Worm (Caenorhabditis elegans) whole organism, mixed stage, embryonic: ENCODE results near the gene C16E9.1.

Experiments used
- bed-3 ChIP-seq: fragments of 200-800 bp; sonication (Bioruptor generic); optimal IDR thresholded peaks from 3 replicates; lab custom pipeline; 2018; ENCODE audit warnings: mild to moderate bottlenecking, missing genetic modification characterization, moderate library complexity, missing compliant biosample characterization
- blmp-1 ChIP-seq: fragments of 150-350 bp; optimal IDR thresholded peaks from 2 replicates; lab custom pipeline; 2014; ENCODE audit warnings: missing biosample characterization, missing genetic modification characterization
- ceh-39 ChIP-seq: fragments of 150-350 bp; optimal IDR thresholded peaks from 2 replicates; lab custom pipeline; 2014; ENCODE audit warnings: missing biosample characterization, missing genetic modification characterization
- ceh-83 ChIP-seq: fragments of 200-800 bp; sonication (Bioruptor generic); optimal IDR thresholded peaks from 2 replicates; lab custom pipeline; 2018; ENCODE audit warnings: mild to moderate bottlenecking, missing genetic modification characterization, missing compliant biosample characterization
- ces-1 ChIP-seq: fragments of 150-350 bp; optimal IDR thresholded peaks from 2 replicates; lab custom pipeline; 2014; ENCODE audit warnings: missing biosample characterization, missing genetic modification reagents, missing genetic modification characterization
- drap-1 ChIP-seq: fragments of 200-800 bp; sonication (Bioruptor generic); optimal IDR thresholded peaks from 3 replicates; lab custom pipeline; 2018; ENCODE audit warnings: mild to moderate bottlenecking, missing genetic modification characterization, missing compliant biosample characterization
- elt-1 ChIP-seq: sonication (generic microtip); optimal IDR thresholded peaks from 2 replicates; lab custom pipeline; 2017; ENCODE audit warnings: missing genetic modification characterization, mild to moderate bottlenecking, missing compliant biosample characterization, antibody characterized with exemption, moderate library complexity, borderline replicate concordance; ENCODE audit not compliant: insufficient read depth
- elt-3 ChIP-seq: fragments of 150-350 bp; optimal IDR thresholded peaks from 2 replicates; lab custom pipeline; 2014; ENCODE audit warnings: missing biosample characterization, missing genetic modification characterization
- ham-2 ChIP-seq: fragments of 200-800 bp; sonication (Bioruptor generic); optimal IDR thresholded peaks from 2 replicates; lab custom pipeline; 2018; ENCODE audit warnings: mild to moderate bottlenecking, missing genetic modification characterization, missing compliant biosample characterization
- hlh-1 ChIP-seq: fragments of 150-350 bp; optimal IDR thresholded peaks from 2 replicates; lab custom pipeline; 2014; ENCODE audit warnings: missing biosample characterization, missing genetic modification reagents, missing genetic modification characterization
- lin-13 ChIP-seq: fragments of 150-350 bp; optimal IDR thresholded peaks from 2 replicates; lab custom pipeline; 2014; ENCODE audit warnings: missing biosample characterization, missing genetic modification characterization
- lin-32 ChIP-seq: fragments of 200-800 bp; sonication (Bioruptor generic); optimal IDR thresholded peaks from 2 replicates; lab custom pipeline; 2018; ENCODE audit warnings: mild to moderate bottlenecking, missing genetic modification characterization, missing compliant biosample characterization
- mab-5 ChIP-seq: fragments of 150-350 bp; optimal IDR thresholded peaks from 2 replicates; lab custom pipeline; 2014; ENCODE audit warnings: missing biosample characterization, missing genetic modification characterization
- mls-2 ChIP-seq: sonication (generic microtip); optimal IDR thresholded peaks from 2 replicates; lab custom pipeline; 2016; ENCODE audit warnings: mild to moderate bottlenecking, missing genetic modification characterization, moderate library complexity, missing compliant biosample characterization
- nhr-12 ChIP-seq: fragments of 150-350 bp; optimal IDR thresholded peaks from 2 replicates; lab custom pipeline; 2014; ENCODE audit warnings: missing biosample characterization, missing genetic modification characterization
- nhr-2 ChIP-seq: fragments of 150-350 bp; optimal IDR thresholded peaks from 2 replicates; lab custom pipeline; 2014; ENCODE audit warnings: missing biosample characterization, missing genetic modification characterization
- nhr-237 ChIP-seq: fragments of 150-350 bp; optimal IDR thresholded peaks from 2 replicates; lab custom pipeline; 2014; ENCODE audit warnings: missing biosample characterization, missing genetic modification characterization
- nhr-28 ChIP-seq: fragments of 150-350 bp; optimal IDR thresholded peaks from 2 replicates; lab custom pipeline; 2014; ENCODE audit warnings: missing biosample characterization, missing genetic modification characterization
- nhr-76 ChIP-seq: sonication (generic microtip); optimal IDR thresholded peaks from 2 replicates; lab custom pipeline; 2017; ENCODE audit warnings: missing biosample characterization, missing genetic modification characterization
- pha-4 ChIP-seq: fragments of 150-350 bp; optimal IDR thresholded peaks from 2 replicates; lab custom pipeline; 2018; ENCODE audit warnings: missing biosample characterization, missing genetic modification reagents, missing genetic modification characterization
- sem-2 ChIP-seq: fragments of 200-800 bp; sonication (Bioruptor generic); optimal IDR thresholded peaks from 2 replicates; lab custom pipeline; 2018; ENCODE audit warnings: mild to moderate bottlenecking, missing genetic modification characterization, missing compliant biosample characterization
- snpc-4 ChIP-seq: fragments of 150-350 bp; optimal IDR thresholded peaks from 2 replicates; lab custom pipeline; 2014; ENCODE audit warnings: missing biosample characterization, missing genetic modification characterization
- sptf-1 ChIP-seq: sonication (generic microtip); optimal IDR thresholded peaks from 2 replicates; lab custom pipeline; 2017; ENCODE audit warnings: mild to moderate bottlenecking, missing genetic modification characterization, moderate library complexity, missing compliant biosample characterization
- tbx-8 ChIP-seq: fragments of 200-800 bp; sonication (Bioruptor generic); optimal IDR thresholded peaks from 2 replicates; lab custom pipeline; 2018; ENCODE audit warnings: mild to moderate bottlenecking, missing genetic modification characterization, moderate library complexity, missing compliant biosample characterization
- unc-120 ChIP-seq: sonication (generic microtip); optimal IDR thresholded peaks from 2 replicates; lab custom pipeline; 2017; ENCODE audit warnings: missing genetic modification characterization, missing compliant biosample characterization; ENCODE audit not compliant: poor library complexity, severe bottlenecking
- unc-39 ChIP-seq: fragments of 150-350 bp; optimal IDR thresholded peaks from 2 replicates; lab custom pipeline; 2014; ENCODE audit warnings: missing biosample characterization, missing genetic modification characterization
- unc-62 ChIP-seq: fragments of 150-350 bp; optimal IDR thresholded peaks from 2 replicates; lab custom pipeline; 2014; ENCODE audit warnings: missing biosample characterization, missing genetic modification reagents, missing genetic modification characterization
- zip-8 ChIP-seq: fragments of 150-350 bp; optimal IDR thresholded peaks from 2 replicates; lab custom pipeline; 2014; ENCODE audit warnings: missing biosample characterization, missing genetic modification characterization
- ztf-11 ChIP-seq: fragments of 150-350 bp; optimal IDR thresholded peaks from 2 replicates; lab custom pipeline; 2014; ENCODE audit warnings: missing biosample characterization, missing genetic modification characterization

C16E9.1 gene

DNA sequence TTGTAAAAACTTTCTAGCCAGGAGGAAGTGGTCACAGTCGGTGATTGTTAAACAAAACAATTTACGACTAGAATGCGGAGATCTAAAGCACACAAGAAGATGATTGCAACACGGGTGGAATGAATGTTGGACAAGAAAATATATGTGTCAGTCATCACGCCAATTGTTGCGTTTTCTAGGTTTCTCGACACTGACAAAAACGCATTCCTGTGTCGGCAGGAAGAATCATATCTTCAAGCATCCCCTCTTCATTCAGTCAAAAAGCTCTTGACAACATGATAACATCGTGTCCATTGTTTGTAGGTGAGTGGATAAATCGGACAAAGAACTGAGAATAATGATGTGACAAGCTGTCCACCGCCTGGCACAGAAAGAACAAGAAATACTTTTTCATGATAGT is 19.5 kb downstream of the C16E9.1 start:
- TF ChIP-seq tbx-8 (GFP tag; lab: Kevin White, UChicago) (no peak), lin-32 (GFP tag; lab: Kevin White, UChicago) (no peak), unc-62 (GFP tag; lab: Kevin White, UChicago) (peak; percentile 93), pha-4 (no peak), unc-120 (tag; lab: Kevin White, UChicago) (peak; percentile 13), hlh-1 (tag; lab: Kevin White, UChicago) (peak; percentile 58), ceh-39 (no peak)

DNA sequence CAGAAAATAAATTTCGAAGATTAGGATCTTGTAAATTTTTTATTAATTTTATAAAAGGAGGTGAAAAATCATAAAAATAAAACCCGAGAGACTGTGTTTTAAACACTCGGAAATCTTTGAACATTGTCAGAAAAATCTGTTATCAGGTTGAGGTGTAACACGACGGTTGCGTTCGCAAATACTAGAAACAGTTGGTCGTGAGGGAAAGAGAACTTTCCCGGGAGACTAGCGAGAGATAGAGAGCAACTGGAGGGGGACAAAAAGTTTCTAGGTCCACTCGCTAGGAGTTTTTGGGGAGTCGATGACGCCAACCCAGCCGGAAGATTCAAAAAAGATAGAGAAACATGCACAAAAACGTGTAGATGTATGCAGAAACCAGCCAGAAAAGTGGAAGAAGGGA is 22.3 kb downstream of the C16E9.1 start:
- TF ChIP-seq lin-32 (GFP tag; lab: Kevin White, UChicago) (no peak), hlh-1 (tag; lab: Kevin White, UChicago) (peak; percentile 94), unc-120 (tag; lab: Kevin White, UChicago) (no peak)

DNA sequence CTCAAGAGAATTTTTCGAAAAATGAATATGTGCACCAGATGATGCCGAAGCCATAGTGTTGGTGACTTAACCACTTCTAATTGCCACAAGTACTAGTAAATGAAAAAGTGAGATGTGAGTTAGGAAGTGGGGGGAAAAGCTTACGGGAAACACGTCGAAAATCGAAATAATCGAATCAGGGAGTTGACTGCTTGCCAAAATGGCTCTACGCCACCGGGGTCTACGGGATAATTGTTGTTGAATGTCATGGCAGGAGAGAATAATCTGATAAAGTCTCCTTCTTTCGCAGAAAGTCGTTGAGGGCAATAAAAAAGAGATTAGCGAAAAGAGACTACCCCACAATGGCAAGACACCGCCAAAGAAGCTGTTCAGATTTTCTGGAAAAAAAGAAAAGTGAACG is 23.8 kb downstream of the C16E9.1 start:
- TF ChIP-seq nhr-76 (no peak), ces-1 (GFP tag; lab: Kevin White, UChicago) (peak; percentile 87), ztf-11 (no peak), lin-32 (GFP tag; lab: Kevin White, UChicago) (no peak), sptf-1 (tag; lab: Kevin White, UChicago) (no peak)

DNA sequence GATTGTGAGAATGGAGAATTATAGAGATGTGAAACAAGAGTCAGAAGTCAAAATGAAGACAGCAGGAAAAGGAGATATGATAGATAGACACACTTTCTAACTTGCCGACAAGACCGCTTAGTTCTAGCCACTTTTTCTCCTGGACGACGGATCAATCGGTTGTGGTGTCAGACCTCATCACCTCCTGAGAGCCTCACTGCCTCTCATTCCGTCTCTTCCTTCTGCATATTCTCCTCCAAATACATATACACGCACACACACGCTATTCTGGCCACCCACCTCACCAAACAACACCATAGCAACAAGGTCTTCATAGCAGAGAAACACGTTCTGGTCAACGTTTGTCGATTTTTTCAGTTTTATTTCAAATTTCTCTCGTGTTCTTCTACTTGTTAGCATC is 27.0 kb downstream of the C16E9.1 start, which contains the start of gene F01E11.3:
F01E11.3 (plus strand) TSS at position 301 of the 400 bp plus-strand sequence.
- TF ChIP-seq nhr-237 (tag; lab: Kevin White, UChicago) (no peak), tbx-8 (GFP tag; lab: Kevin White, UChicago) (no peak), nhr-12 (tag; lab: Kevin White, UChicago) (no peak), snpc-4 (tag; lab: Kevin White, UChicago) (no peak), ham-2 (GFP tag; lab: Kevin White, UChicago) (no peak), elt-3 (tag; lab: Kevin White, UChicago) (no peak), blmp-1 (tag; lab: Kevin White, UChicago) (no peak), lin-13 (no peak), drap-1 (no peak)

DNA sequence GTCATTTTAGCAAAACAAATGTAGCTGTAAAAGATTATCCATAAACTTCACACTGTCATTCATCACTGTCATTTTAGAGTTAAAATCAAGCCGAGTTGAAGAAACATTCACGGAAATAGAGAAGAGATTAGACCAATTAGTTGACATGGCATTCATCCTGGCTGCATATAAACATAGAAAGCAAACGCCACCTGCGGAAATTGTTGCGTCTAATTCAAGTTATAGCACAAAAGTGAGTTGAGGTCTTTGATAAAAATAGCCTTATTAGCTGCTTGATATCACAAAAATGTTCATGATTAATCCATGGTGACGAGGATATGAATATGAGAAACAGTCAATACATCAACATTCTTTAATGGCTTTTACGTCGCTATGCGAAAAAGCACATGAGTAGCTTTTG is 28.5 kb downstream of the C16E9.1 start:
- TF ChIP-seq snpc-4 (tag; lab: Kevin White, UChicago) = no peak

DNA sequence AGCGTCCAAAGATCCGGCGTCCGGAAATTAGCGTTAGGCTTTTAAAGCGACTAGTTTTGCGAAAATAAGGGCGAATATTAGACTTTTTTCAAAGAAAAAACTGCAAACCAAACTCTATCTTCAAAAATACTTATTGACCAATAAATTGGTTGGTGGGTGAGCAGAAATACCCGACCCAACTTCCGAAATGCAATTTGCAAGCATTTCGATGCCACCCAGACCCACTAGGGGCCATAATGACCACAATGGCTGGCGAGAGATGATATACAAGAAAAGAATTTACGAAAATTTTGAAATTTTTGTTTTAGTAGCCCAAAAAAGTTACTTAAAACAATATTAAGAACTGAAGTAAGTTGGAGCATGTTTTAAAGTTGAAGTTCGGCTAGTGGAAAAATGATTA is 30.1 kb downstream of the C16E9.1 start:
- TF ChIP-seq ces-1 (GFP tag; lab: Kevin White, UChicago) (peak; percentile 84), zip-8 (tag; lab: Kevin White, UChicago) (no peak), nhr-237 (tag; lab: Kevin White, UChicago) (no peak)

DNA sequence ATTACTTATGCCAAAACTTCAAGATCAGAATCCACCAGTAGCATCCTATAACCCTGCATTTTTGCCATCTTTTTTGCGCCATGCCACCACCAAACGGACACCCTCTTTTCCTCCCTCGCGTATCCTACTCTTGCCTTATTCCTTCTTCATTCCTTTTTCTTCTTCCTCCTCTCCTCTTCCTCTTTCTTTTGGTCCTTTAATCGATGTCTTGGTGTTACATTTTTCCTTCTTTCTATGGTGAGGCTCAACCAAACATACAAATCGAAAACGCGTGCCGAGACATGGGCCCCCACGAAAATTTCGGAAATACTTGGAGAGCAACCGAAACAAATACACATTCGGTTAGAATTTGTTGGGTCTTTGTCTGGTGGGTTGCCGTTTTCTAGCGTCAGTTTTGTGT is 31.3 kb downstream of the C16E9.1 start:
- TF ChIP-seq nhr-12 (tag; lab: Kevin White, UChicago) = no peak
- TF ChIP-seq mls-2 (tag; lab: Kevin White, UChicago) = peak; percentile 23
- no peak for TF ChIP-seq bed-3
- no peak for TF ChIP-seq nhr-28
- peak; percentile 42 for TF ChIP-seq ces-1 (GFP tag; lab: Kevin White, UChicago)

DNA sequence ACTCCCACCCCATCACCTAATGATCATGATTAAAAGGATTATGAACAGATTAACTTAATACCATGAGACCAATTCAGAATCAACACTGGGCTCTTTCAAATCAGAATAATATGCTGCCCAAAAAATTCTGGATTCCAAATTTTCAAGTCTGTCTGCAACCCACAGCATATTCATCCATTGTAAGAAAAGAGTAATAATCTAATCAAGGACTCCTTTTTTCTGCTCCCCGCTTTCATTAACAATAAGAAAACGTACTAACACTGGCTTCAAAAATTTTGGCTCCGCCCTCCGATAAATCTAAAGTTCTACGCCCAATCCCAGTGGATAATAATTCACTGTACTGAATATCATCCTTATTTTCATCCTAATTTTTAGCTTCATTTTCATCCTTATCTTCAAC is 48.2 kb downstream of the C16E9.1 start:
- TF ChIP-seq mab-5 (tag; lab: Kevin White, UChicago) (no peak), ces-1 (GFP tag; lab: Kevin White, UChicago) (no peak), nhr-2 (tag; lab: Kevin White, UChicago) (no peak), tbx-8 (GFP tag; lab: Kevin White, UChicago) (no peak), elt-1 (tag; lab: Kevin White, UChicago) (no peak), drap-1 (no peak), lin-13 (no peak), elt-3 (tag; lab: Kevin White, UChicago) (no peak), nhr-76 (no peak), ceh-83 (GFP tag; lab: Kevin White, UChicago) (no peak), snpc-4 (tag; lab: Kevin White, UChicago) (no peak), zip-8 (tag; lab: Kevin White, UChicago) (no peak), nhr-12 (tag; lab: Kevin White, UChicago) (no peak), unc-39 (no peak), sem-2 (no peak), sptf-1 (tag; lab: Kevin White, UChicago) (no peak)
